Fruit fly (Drosophila melanogaster) Kc167 (cell line): ENCODE results near the gene CSN6.

Source experiments
- Sin3A ChIP-seq: fragments of >200 bp; optimal IDR thresholded peaks from 2 replicates; lab custom pipeline; 2018; ENCODE audit warnings: missing external identifiers
- h ChIP-seq: fragments of >200 bp; optimal IDR thresholded peaks from 3 replicates; lab custom pipeline; 2018; ENCODE audit warnings: missing external identifiers
- insv ChIP-seq: fragments of >200 bp; optimal IDR thresholded peaks from 3 replicates; lab custom pipeline; 2018; ENCODE audit warnings: missing external identifiers
- psq ChIP-seq: fragments of >200 bp; optimal IDR thresholded peaks from 2 replicates; lab custom pipeline; 2017; ENCODE audit warnings: missing external identifiers
- ttk ChIP-seq: sonication (Bioruptor generic); optimal IDR thresholded peaks from 2 replicates; lab custom pipeline; 2017; ENCODE audit warnings: missing external identifiers

- no peak for TF ChIP-seq Sin3A (lab: Kevin White, UChicago)
- TF ChIP-seq h: no peak
- TF ChIP-seq psq (lab: Kevin White, UChicago): no peak
- TF ChIP-seq ttk (lab: Kevin White, UChicago): no peak
- TF ChIP-seq insv (lab: Kevin White, UChicago): no peak
Observed at dm6 chr3R:22594257-22594656, 13.7 kb downstream of the CSN6 start.
